Worm (Caenorhabditis elegans) whole organism, midembryonic: ENCODE data around the gene srd-74.
"Not testable (repeated sequence)": the region's sequence is repeated elsewhere in the genome, so short reads cannot be mapped to it uniquely, and the experiment has no call there.

ENCODE experiments used
- T22C8.4 ChIP-seq: fragments of 200-800 bp; sonication (Bioruptor generic); IDR thresholded peaks from 2 replicates; pipeline ENCODE4 v1.3.6; 2022; ENCODE audit warnings: missing genetic modification characterization, missing compliant biosample characterization
- klf-2 ChIP-seq: fragments of 200-800 bp; sonication (Bioruptor generic); conservative IDR thresholded peaks from 2 replicates; pipeline ENCODE4 v1.3.6; 2022; ENCODE audit warnings: missing genetic modification reagents, missing genetic modification characterization, missing compliant biosample characterization
- ref-1 ChIP-seq: fragments of 200-800 bp; sonication (Bioruptor generic); conservative IDR thresholded peaks from 2 replicates; pipeline ENCODE4 v1.3.6; 2022; ENCODE audit warnings: missing genetic modification reagents, missing genetic modification characterization, missing compliant biosample characterization
- tab-1 ChIP-seq: fragments of 200-800 bp; sonication (Bioruptor generic); IDR thresholded peaks from 2 replicates; pipeline ENCODE4 v1.3.6; 2022; ENCODE audit warnings: missing genetic modification characterization, missing compliant biosample characterization
- ztf-23 ChIP-seq: fragments of 200-800 bp; sonication (Bioruptor generic); IDR thresholded peaks from 2 replicates; pipeline ENCODE4 v1.3.6; 2022; ENCODE audit warnings: missing genetic modification reagents, missing genetic modification characterization, missing compliant biosample characterization

ce11 chrIII:11787376-11787775 is 5.5 kb downstream of the srd-74 start, which contains the start of gene C24H11.1:
- not testable (repeated sequence) for TF ChIP-seq klf-2 (GFP tag; lab: Robert Waterston, UW); T22C8.4; ztf-23 (GFP tag; lab: Robert Waterston, UW); ref-1 (GFP tag; lab: Robert Waterston, UW); tab-1 (GFP tag; lab: Robert Waterston, UW)
